Worm (Caenorhabditis elegans) whole organism, young adult: ENCODE data around the gene C01G10.4.
A peak's percentile ranks its signal among the peaks of the same experiment; 100 is the strongest.

Experiments used
- C06A6.2 ChIP-seq: fragments of 200-800 bp; sonication (Bioruptor generic); conservative IDR thresholded peaks from 2 replicates; pipeline ENCODE4 v1.3.6; 2022; ENCODE audit warnings: missing genetic modification characterization, missing compliant biosample characterization
- C17E4.6 ChIP-seq: fragments of 200-800 bp; sonication (Bioruptor generic); IDR thresholded peaks from 2 replicates; pipeline ENCODE4 v1.3.6; 2022; ENCODE audit warnings: missing genetic modification reagents, missing genetic modification characterization, missing compliant biosample characterization
- F10E7.11 ChIP-seq: sonication (generic microtip); optimal IDR thresholded peaks from 2 replicates; lab custom pipeline; 2017; ENCODE audit warnings: mild to moderate bottlenecking, missing genetic modification characterization, moderate library complexity, missing compliant biosample characterization
- F23B12.7 ChIP-seq: sonication (generic microtip); optimal IDR thresholded peaks from 2 replicates; lab custom pipeline; 2017; ENCODE audit warnings: missing genetic modification characterization, mild to moderate bottlenecking, missing compliant biosample characterization, antibody characterized with exemption, moderate library complexity; ENCODE audit not compliant: insufficient read depth
- F52B5.7 ChIP-seq: sonication (generic microtip); optimal IDR thresholded peaks from 2 replicates; lab custom pipeline; 2016; ENCODE audit warnings: mild to moderate bottlenecking, missing genetic modification characterization, missing compliant biosample characterization
- F57C9.4 ChIP-seq: sonication (generic microtip); optimal IDR thresholded peaks from 2 replicates; lab custom pipeline; 2017; ENCODE audit warnings: mild to moderate bottlenecking, missing genetic modification characterization, missing compliant biosample characterization
- K12H6.12 ChIP-seq: fragments of 200-800 bp; sonication (Bioruptor generic); optimal IDR thresholded peaks from 2 replicates; lab custom pipeline; 2018; ENCODE audit warnings: mild to moderate bottlenecking, missing genetic modification characterization, missing compliant biosample characterization
- T26A5.8 ChIP-seq: sonication (generic microtip); optimal IDR thresholded peaks from 2 replicates; lab custom pipeline; 2016; ENCODE audit warnings: missing genetic modification characterization, missing compliant biosample characterization
- Y53F4B.3 ChIP-seq: fragments of 200-800 bp; sonication (Bioruptor generic); IDR thresholded peaks from 2 replicates; pipeline ENCODE4 v1.3.6; 2022; ENCODE audit warnings: missing genetic modification reagents, missing genetic modification characterization, missing compliant biosample characterization
- Y56A3A.18 ChIP-seq: fragments of 200-800 bp; sonication (Bioruptor generic); IDR thresholded peaks from 2 replicates; pipeline ENCODE4 v1.3.6; 2022; ENCODE audit warnings: missing genetic modification reagents, missing genetic modification characterization, missing compliant biosample characterization
- Y67H2A.10 ChIP-seq: fragments of 200-800 bp; sonication (Bioruptor generic); conservative IDR thresholded peaks from 2 replicates; pipeline ENCODE4 v1.3.6; 2022; ENCODE audit warnings: missing genetic modification reagents, missing genetic modification characterization, missing compliant biosample characterization
- Y95B8A.8 ChIP-seq: fragments of 200-800 bp; sonication (Bioruptor generic); IDR thresholded peaks from 2 replicates; pipeline ENCODE4 v1.3.6; 2022; ENCODE audit warnings: missing genetic modification reagents, missing genetic modification characterization, missing compliant biosample characterization
- athp-1 ChIP-seq: sonication (generic microtip); optimal IDR thresholded peaks from 2 replicates; lab custom pipeline; 2017; ENCODE audit warnings: mild to moderate bottlenecking, missing genetic modification characterization, missing compliant biosample characterization
- attf-3 ChIP-seq: fragments of 200-800 bp; sonication (Bioruptor generic); conservative IDR thresholded peaks from 2 replicates; pipeline ENCODE4 v1.3.6; 2022; ENCODE audit warnings: missing genetic modification reagents, missing genetic modification characterization, missing compliant biosample characterization
- bed-1 ChIP-seq: fragments of 200-800 bp; sonication (Bioruptor generic); IDR thresholded peaks from 2 replicates; pipeline ENCODE4 v1.3.6; 2022; ENCODE audit warnings: missing genetic modification reagents, missing genetic modification characterization, missing compliant biosample characterization
- cebp-1 ChIP-seq, 2 experiments: fragments of 200-800 bp in 1 of 2; sonication (Bioruptor generic) in 1 of 2; sonication (generic microtip) in 1 of 2; IDR thresholded peaks in 1 of 2; optimal IDR thresholded peaks in 1 of 2; 2 replicates each; pipeline versions ENCODE4 v1.3.6 to Lab custom; 2017 to 2022; ENCODE audit warnings: missing compliant biosample characterization in 2 of 2, missing genetic modification characterization in 2 of 2, mild to moderate bottlenecking in 1 of 2, missing genetic modification reagents in 1 of 2, moderate library complexity in 1 of 2
- ceh-40 ChIP-seq: fragments of 200-800 bp; sonication (Bioruptor generic); IDR thresholded peaks from 2 replicates; pipeline ENCODE4 v1.3.6; 2022; ENCODE audit warnings: missing genetic modification characterization, missing compliant biosample characterization
- ceh-79 ChIP-seq: sonication (generic microtip); optimal IDR thresholded peaks from 2 replicates; lab custom pipeline; 2017; ENCODE audit warnings: mild to moderate bottlenecking, missing genetic modification characterization, missing compliant biosample characterization
- ceh-91 ChIP-seq: fragments of 200-800 bp; sonication (Bioruptor generic); IDR thresholded peaks from 2 replicates; pipeline ENCODE4 v1.3.6; 2022; ENCODE audit warnings: missing genetic modification reagents, missing genetic modification characterization, missing compliant biosample characterization
- chd-7 ChIP-seq: sonication (generic microtip); optimal IDR thresholded peaks from 2 replicates; lab custom pipeline; 2016; ENCODE audit warnings: mild to moderate bottlenecking, missing genetic modification characterization, moderate library complexity, missing compliant biosample characterization
- efl-1 ChIP-seq: fragments of 150-350 bp; optimal IDR thresholded peaks from 2 replicates; lab custom pipeline; 2014; ENCODE audit warnings: missing biosample characterization, missing genetic modification reagents, missing genetic modification characterization
- egl-18 ChIP-seq: fragments of 200-800 bp; sonication (Bioruptor generic); IDR thresholded peaks from 2 replicates; pipeline ENCODE4 v1.3.6; 2022; ENCODE audit warnings: missing genetic modification reagents, missing genetic modification characterization, missing compliant biosample characterization
- ekl-4 ChIP-seq: fragments of 200-800 bp; sonication (Bioruptor generic); IDR thresholded peaks from 2 replicates; pipeline ENCODE4 v1.3.6; 2022; ENCODE audit warnings: missing genetic modification reagents, missing genetic modification characterization, missing compliant biosample characterization
- ets-4 ChIP-seq: fragments of 200-800 bp; sonication (Bioruptor generic); optimal IDR thresholded peaks from 2 replicates; lab custom pipeline; 2018; ENCODE audit warnings: mild to moderate bottlenecking, missing genetic modification characterization, missing compliant biosample characterization
- gei-17 ChIP-seq: fragments of 200-800 bp; sonication (Bioruptor generic); optimal IDR thresholded peaks from 2 replicates; lab custom pipeline; 2018; ENCODE audit warnings: mild to moderate bottlenecking, missing genetic modification characterization, missing compliant biosample characterization
- him-1 ChIP-seq: sonication (generic microtip); optimal IDR thresholded peaks from 2 replicates; lab custom pipeline; 2016; ENCODE audit warnings: missing genotype, missing genetic modification reagents, missing genetic modification characterization, missing compliant biosample characterization
- hlh-26 ChIP-seq: fragments of 200-800 bp; sonication (Bioruptor generic); conservative IDR thresholded peaks from 2 replicates; pipeline ENCODE4 v1.3.6; 2022; ENCODE audit warnings: missing genetic modification reagents, missing genetic modification characterization, missing compliant biosample characterization
- hmg-1.2 ChIP-seq: fragments of 200-800 bp; sonication (Bioruptor generic); IDR thresholded peaks from 2 replicates; pipeline ENCODE4 v1.3.6; 2022; ENCODE audit warnings: missing genetic modification reagents, missing genetic modification characterization, missing compliant biosample characterization
- let-526 ChIP-seq: fragments of 200-800 bp; sonication (Bioruptor generic); IDR thresholded peaks from 2 replicates; pipeline ENCODE4 v1.3.6; 2022; ENCODE audit warnings: missing genetic modification reagents, missing genetic modification characterization, missing compliant biosample characterization
- lin-35 ChIP-seq, 3 experiments: fragments of 150-350 bp in 2 of 3; sonication (generic microtip) in 1 of 3; optimal IDR thresholded peaks; 2 replicates each; lab custom pipeline; 2014 to 2018; ENCODE audit warnings: missing biosample characterization in 3 of 3, missing genetic modification characterization in 3 of 3, missing genetic modification reagents in 3 of 3
- lsl-1 ChIP-seq: fragments of 200-800 bp; sonication (Bioruptor generic); optimal IDR thresholded peaks from 2 replicates; lab custom pipeline; 2018; ENCODE audit warnings: mild to moderate bottlenecking, missing genetic modification characterization, moderate library complexity, missing compliant biosample characterization
- lsy-27 ChIP-seq: sonication (generic microtip); optimal IDR thresholded peaks from 2 replicates; lab custom pipeline; 2017; ENCODE audit warnings: missing genetic modification characterization, mild to moderate bottlenecking, missing compliant biosample characterization, antibody characterized with exemption, missing genotype, borderline replicate concordance; ENCODE audit not compliant: insufficient read depth
- madf-3 ChIP-seq: fragments of 200-800 bp; sonication (Bioruptor generic); IDR thresholded peaks from 2 replicates; pipeline ENCODE4 v1.3.6; 2022; ENCODE audit warnings: missing genetic modification reagents, missing genetic modification characterization, missing compliant biosample characterization
- madf-6 ChIP-seq: fragments of 200-800 bp; sonication (Bioruptor generic); IDR thresholded peaks from 2 replicates; pipeline ENCODE4 v1.3.6; 2022; ENCODE audit warnings: missing genetic modification reagents, missing genetic modification characterization, missing compliant biosample characterization
- nfya-1 ChIP-seq: sonication (generic microtip); optimal IDR thresholded peaks from 2 replicates; lab custom pipeline; 2017; ENCODE audit warnings: antibody characterized with exemption, missing compliant biosample characterization, missing genetic modification characterization, borderline replicate concordance; ENCODE audit not compliant: insufficient read depth
- nfya-2 ChIP-seq: fragments of 200-800 bp; sonication (Bioruptor generic); IDR thresholded peaks from 2 replicates; pipeline ENCODE4 v1.3.6; 2022; ENCODE audit warnings: missing genetic modification reagents, missing genetic modification characterization, missing compliant biosample characterization
- nhr-27 ChIP-seq: fragments of 200-800 bp; sonication (Bioruptor generic); optimal IDR thresholded peaks from 2 replicates; lab custom pipeline; 2018; ENCODE audit warnings: mild to moderate bottlenecking, missing genetic modification characterization, moderate library complexity, missing compliant biosample characterization
- pbrm-1 ChIP-seq: fragments of 200-800 bp; sonication (Bioruptor generic); IDR thresholded peaks from 2 replicates; pipeline ENCODE4 v1.3.6; 2022; ENCODE audit warnings: missing genetic modification reagents, missing genetic modification characterization, missing compliant biosample characterization
- rcor-1 ChIP-seq: fragments of 200-800 bp; sonication (Bioruptor generic); IDR thresholded peaks from 2 replicates; pipeline ENCODE4 v1.3.6; 2022; ENCODE audit warnings: missing genetic modification reagents, missing genetic modification characterization, missing compliant biosample characterization
- rpc-1 ChIP-seq, 2 experiments: fragments of 150-350 bp in 1 of 2; sonication (generic microtip) in 1 of 2; optimal IDR thresholded peaks; 2 replicates each; lab custom pipeline; 2014 to 2018; ENCODE audit warnings: missing biosample characterization in 1 of 2, missing genetic modification characterization in 1 of 2, missing genetic modification reagents in 1 of 2, missing genotype in 1 of 2
- sea-2 ChIP-seq: fragments of 200-800 bp; sonication (Bioruptor generic); IDR thresholded peaks from 2 replicates; pipeline ENCODE4 v1.3.6; 2022; ENCODE audit warnings: missing genetic modification characterization, missing compliant biosample characterization
- sptf-2 ChIP-seq: fragments of 200-800 bp; sonication (Bioruptor generic); optimal IDR thresholded peaks from 2 replicates; lab custom pipeline; 2018; ENCODE audit warnings: mild to moderate bottlenecking, missing genetic modification characterization, missing compliant biosample characterization
- zfh-2 ChIP-seq: fragments of 200-800 bp; sonication (Bioruptor generic); conservative IDR thresholded peaks from 2 replicates; pipeline ENCODE4 v1.3.6; 2022; ENCODE audit warnings: missing genetic modification reagents, missing genetic modification characterization, missing compliant biosample characterization
- ztf-22 ChIP-seq: fragments of 200-800 bp; sonication (Bioruptor generic); optimal IDR thresholded peaks from 2 replicates; lab custom pipeline; 2018; ENCODE audit warnings: mild to moderate bottlenecking, missing genetic modification characterization, moderate library complexity, missing compliant biosample characterization
- ztf-25 ChIP-seq: fragments of 200-800 bp; sonication (Bioruptor generic); IDR thresholded peaks from 2 replicates; pipeline ENCODE4 v1.3.6; 2022; ENCODE audit warnings: missing genetic modification reagents, missing genetic modification characterization, missing compliant biosample characterization
- ztf-26 ChIP-seq: sonication (generic microtip); optimal IDR thresholded peaks from 2 replicates; lab custom pipeline; 2017; ENCODE audit warnings: missing genetic modification characterization, missing compliant biosample characterization
- ztf-28 ChIP-seq: fragments of 200-800 bp; sonication (Bioruptor generic); IDR thresholded peaks from 2 replicates; pipeline ENCODE4 v1.3.6; 2022; ENCODE audit warnings: missing genetic modification reagents, missing genetic modification characterization, missing compliant biosample characterization
- ztf-6 ChIP-seq: fragments of 200-800 bp; sonication (Bioruptor generic); IDR thresholded peaks from 2 replicates; pipeline ENCODE4 v1.3.6; 2022; ENCODE audit warnings: missing genetic modification reagents, missing genetic modification characterization, missing compliant biosample characterization

Gene C01G10.4

DNA sequence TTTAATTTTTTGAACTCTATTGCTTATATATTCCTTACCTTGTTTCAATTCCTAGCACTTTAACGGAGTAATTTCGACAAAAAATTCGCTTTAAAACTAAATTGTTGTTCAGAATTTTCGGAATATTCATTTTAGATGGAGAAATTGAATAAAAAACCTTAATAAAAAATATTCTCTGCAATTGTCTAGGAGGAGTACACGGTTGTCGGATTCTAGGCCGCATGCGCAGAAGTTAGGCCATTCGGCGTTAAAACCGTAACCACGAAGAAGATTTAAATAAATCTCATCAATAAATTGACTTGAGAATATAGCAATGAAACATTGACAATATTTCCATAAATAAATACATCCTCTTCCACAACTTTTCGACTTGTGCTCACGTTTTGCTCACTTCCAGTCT, 7.2 kb upstream of the C01G10.4 start, which contains the start of the genes C01G10.10 and C01G10.9:
C01G10.10 (minus strand) TSS at position 151 of the 400 bp plus-strand sequence.
C01G10.9 (plus strand) TSS at position 240 of the 400 bp plus-strand sequence.
- TF ChIP-seq Y53F4B.3 = no peak
- TF ChIP-seq ets-4 (GFP tag; lab: Kevin White, UChicago) = no peak
- no peak for TF ChIP-seq rpc-1 (optimal IDR thresholded peaks at IDR 0.05; lab: Kevin White, UChicago)
- no peak for TF ChIP-seq rpc-1 (tag; optimal IDR thresholded peaks at IDR 0.05; lab: Kevin White, UChicago)
- no peak for TF ChIP-seq efl-1 (GFP tag; lab: Kevin White, UChicago)
- TF ChIP-seq sea-2 (GFP tag; lab: Robert Waterston, UW) = no peak
- no peak for TF ChIP-seq ceh-79 (tag; lab: Kevin White, UChicago)
- TF ChIP-seq lsl-1 (GFP tag; lab: Kevin White, UChicago) = peak; percentile 19
- peak; percentile 28 for TF ChIP-seq him-1 (tag; lab: Kevin White, UChicago)
- no peak for TF ChIP-seq T26A5.8 (tag; lab: Kevin White, UChicago)
- TF ChIP-seq nhr-27 (tag; lab: Kevin White, UChicago) = no peak
- no peak for TF ChIP-seq ztf-6 (GFP tag; lab: Robert Waterston, UW)
- no peak for TF ChIP-seq sptf-2
- TF ChIP-seq hmg-1.2 (GFP tag; lab: Robert Waterston, UW) = no peak
- no peak for TF ChIP-seq bed-1
- no peak for TF ChIP-seq ekl-4 (GFP tag; lab: Robert Waterston, UW)
- peak; percentile 16 for TF ChIP-seq F23B12.7
- no peak for TF ChIP-seq Y67H2A.10 (GFP tag; lab: Robert Waterston, UW)
- TF ChIP-seq F57C9.4 (tag; lab: Kevin White, UChicago) = no peak
- no peak for TF ChIP-seq egl-18
- no peak for TF ChIP-seq rcor-1 (GFP tag; lab: Robert Waterston, UW)
- no peak for TF ChIP-seq madf-3 (GFP tag; lab: Robert Waterston, UW)
- TF ChIP-seq nfya-2 (GFP tag; lab: Robert Waterston, UW) = no peak
- no peak for TF ChIP-seq athp-1
- no peak for TF ChIP-seq ceh-91 (GFP tag; lab: Robert Waterston, UW)
- TF ChIP-seq attf-3 (GFP tag; lab: Robert Waterston, UW) = no peak
- no peak for TF ChIP-seq ztf-25 (GFP tag; lab: Robert Waterston, UW)
- no peak for TF ChIP-seq F52B5.7 (tag; lab: Kevin White, UChicago)
- TF ChIP-seq gei-17 (GFP tag; lab: Kevin White, UChicago) = no peak
- TF ChIP-seq C06A6.2 (GFP tag; lab: Robert Waterston, UW) = no peak
- no peak for TF ChIP-seq F10E7.11
- peak; percentile 2 for TF ChIP-seq K12H6.12 (tag; lab: Kevin White, UChicago)
- no peak for TF ChIP-seq Y56A3A.18
- no peak for TF ChIP-seq Y95B8A.8
- no peak for TF ChIP-seq nfya-1
- TF ChIP-seq lsy-27 (tag; lab: Kevin White, UChicago) = no peak
- no peak for TF ChIP-seq ztf-28 (GFP tag; lab: Robert Waterston, UW)
- TF ChIP-seq hlh-26 = no peak
- TF ChIP-seq ztf-26 (tag; lab: Kevin White, UChicago) = no peak
- no peak for TF ChIP-seq ztf-22 (GFP tag; lab: Kevin White, UChicago)
- TF ChIP-seq let-526 = no peak
- peak; percentile 54 for TF ChIP-seq madf-6
- no peak for TF ChIP-seq pbrm-1 (GFP tag; lab: Robert Waterston, UW)
- TF ChIP-seq lin-35 (GFP tag; optimal IDR thresholded peaks at IDR 0.05; lab: Kevin White, UChicago) = peak in 1 of 3 experiments; percentile 30
- no peak for TF ChIP-seq C17E4.6 (GFP tag; lab: Robert Waterston, UW)
- no peak for TF ChIP-seq cebp-1 (GFP tag; IDR thresholded peaks at IDR 0.05; lab: Robert Waterston, UW)
- peak; percentile 31 for TF ChIP-seq cebp-1 (tag; optimal IDR thresholded peaks at IDR 0.05; lab: Kevin White, UChicago)
- TF ChIP-seq zfh-2 = no peak
- no peak for TF ChIP-seq ceh-40 (GFP tag; lab: Robert Waterston, UW)
- TF ChIP-seq chd-7 (tag; lab: Kevin White, UChicago) = no peak
